ENCODE assay signal across 2 fruit fly cellular contexts in the genomic region with DNA sequence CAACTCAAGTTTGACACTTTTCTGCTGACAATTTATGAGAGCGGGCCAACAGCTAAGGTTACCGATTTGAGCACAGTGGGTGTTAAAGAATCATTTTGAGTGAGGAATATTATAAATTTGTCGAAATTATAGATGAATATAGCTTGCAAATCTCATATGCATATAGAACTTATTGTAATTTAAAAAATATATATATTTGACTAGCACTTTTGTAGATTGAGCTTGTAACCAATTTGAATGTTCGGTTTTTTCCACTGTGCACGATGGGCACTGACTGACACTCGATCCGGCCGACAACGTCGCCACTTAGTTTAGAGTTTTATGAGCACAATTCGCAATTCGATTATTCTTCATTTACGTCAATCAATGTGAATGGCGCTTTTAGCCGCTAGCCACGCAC.
TF ChIP-seq lines count a peak whose summit lies in the region.

No protein-coding gene starts in this region.

- TF ChIP-seq CTCF in whole organism, embryonic (GFP tag; optimal IDR thresholded peaks at IDR 0.05; lab: Kevin White, UChicago), result no peak

TF ChIP-seq in whole organism, embryonic, 481 proteins besides CTCF, POLR2A, EP300 and RAD21 (continues in another document):
- TF ChIP-seq da (GFP tag; optimal IDR thresholded peaks at IDR 0.05; lab: Kevin White, UChicago) (no peak), CG16813 (GFP tag; IDR thresholded peaks at IDR 0.05; lab: Robert Waterston, UW; ENCODE audit: partially characterized antibody) (no peak), hbn (GFP tag; IDR thresholded peaks at IDR 0.05; lab: Robert Waterston, UW; ENCODE audit: partially characterized antibody) (no peak), CG9932 (GFP tag; IDR thresholded peaks at IDR 0.05; lab: Robert Waterston, UW) (no peak), CG5180 (GFP tag; optimal IDR thresholded peaks at IDR 0.05; lab: Kevin White, UChicago) (no peak), stc (GFP tag; IDR thresholded peaks at IDR 0.05; lab: Robert Waterston, UW) (peak; percentile 35; the same call in 1 of the 2 replicates), Atf3 (GFP tag; optimal IDR thresholded peaks at IDR 0.05; lab: Kevin White, UChicago) (no peak), ken (GFP tag; IDR thresholded peaks at IDR 0.05; lab: Robert Waterston, UW) (no peak), Tbp (GFP tag; optimal IDR thresholded peaks at IDR 0.05; lab: Kevin White, UChicago) (no peak), CG10321 (GFP tag; IDR thresholded peaks at IDR 0.05; lab: Robert Waterston, UW) (no peak), CG18476 (GFP tag; optimal IDR thresholded peaks at IDR 0.05; lab: Kevin White, UChicago) (no peak), E2f1 (GFP tag; IDR thresholded peaks at IDR 0.05; lab: Robert Waterston, UW) (no peak), ap (GFP tag; IDR thresholded peaks at IDR 0.05; lab: Robert Waterston, UW) (no peak), eve (GFP tag; optimal IDR thresholded peaks at IDR 0.05; lab: Kevin White, UChicago) (no peak), sd (tag; optimal IDR thresholded peaks at IDR 0.05; lab: Kevin White, UChicago) (no peak), B-H1 (GFP tag; IDR thresholded peaks at IDR 0.05; lab: Robert Waterston, UW) (no peak), gt (GFP tag; IDR thresholded peaks at IDR 0.05; lab: Robert Waterston, UW) (no peak), E2f2 (GFP tag; IDR thresholded peaks at IDR 0.05; lab: Robert Waterston, UW) (peak; percentile 13; the same call in 1 of the 2 replicates), CHES-1-like (GFP tag; optimal IDR thresholded peaks at IDR 0.05; lab: Kevin White, UChicago) (no peak), Atf-2 (GFP tag; optimal IDR thresholded peaks at IDR 0.05; lab: Kevin White, UChicago) (no peak), lbe (GFP tag; optimal IDR thresholded peaks at IDR 0.05; lab: Kevin White, UChicago) (no peak), CG31388 (GFP tag; optimal IDR thresholded peaks at IDR 0.05; lab: Kevin White, UChicago) (no peak), sc (optimal IDR thresholded peaks at IDR 0.05; lab: Kevin White, UChicago) (no peak), sc (GFP tag; optimal IDR thresholded peaks at IDR 0.05; lab: Kevin White, UChicago) (no peak), gcm (GFP tag; optimal IDR thresholded peaks at IDR 0.05; lab: Kevin White, UChicago) (no peak), Ptx1 (GFP tag; IDR thresholded peaks at IDR 0.05; lab: Robert Waterston, UW) (0 out of 2 replicates have a peak, but pooled peaks have one; percentile 16), repo (GFP tag; optimal IDR thresholded peaks at IDR 0.05; lab: Kevin White, UChicago) (no peak), Sox100B (GFP tag; optimal IDR thresholded peaks at IDR 0.05; lab: Kevin White, UChicago) (no peak), chn (GFP tag; optimal IDR thresholded peaks at IDR 0.05; lab: Kevin White, UChicago) (no peak), p53 (GFP tag; optimal IDR thresholded peaks at IDR 0.05; lab: Kevin White, UChicago) (no peak), YL-1 (GFP tag; optimal IDR thresholded peaks at IDR 0.05; lab: Kevin White, UChicago) (no peak), CG10979 (tag; optimal IDR thresholded peaks at IDR 0.05; lab: Kevin White, UChicago) (peak; percentile 1), CG16815 (GFP tag; optimal IDR thresholded peaks at IDR 0.05; lab: Kevin White, UChicago) (no peak), CG10366 (GFP tag; IDR thresholded peaks at IDR 0.05; lab: Robert Waterston, UW) (peak; percentile 11; the same call in 1 of the 2 replicates), Xrp1 (GFP tag; IDR thresholded peaks at IDR 0.05; lab: Robert Waterston, UW) (peak; percentile 29; the same call in 1 of the 2 replicates), Camta (GFP tag; optimal IDR thresholded peaks at IDR 0.05; lab: Kevin White, UChicago) (no peak), CG2120 (GFP tag; optimal IDR thresholded peaks at IDR 0.05; lab: Kevin White, UChicago) (no peak), CG6254 (GFP tag; optimal IDR thresholded peaks at IDR 0.05; lab: Kevin White, UChicago) (no peak), hkb (optimal IDR thresholded peaks at IDR 0.05; lab: Kevin White, UChicago) (no peak), hkb (GFP tag; IDR thresholded peaks at IDR 0.05; lab: Robert Waterston, UW) (no peak), CG2202 (tag; optimal IDR thresholded peaks at IDR 0.05; lab: Kevin White, UChicago) (no peak), slbo (GFP tag; IDR thresholded peaks at IDR 0.05; lab: Robert Waterston, UW) (0 out of 2 replicates have a peak, but pooled peaks have one; percentile 19), NK7.1 (GFP tag; optimal IDR thresholded peaks at IDR 0.05; lab: Kevin White, UChicago) (no peak), kah (GFP tag; optimal IDR thresholded peaks at IDR 0.05; lab: Kevin White, UChicago) (no peak)

TF ChIP-seq in whole organism, prepupa, 60 proteins besides CTCF, POLR2A, EP300 and RAD21:
- TF ChIP-seq svp (GFP tag; lab: Kevin White, UChicago) (peak; percentile 55), CG8119 (GFP tag; IDR thresholded peaks at IDR 0.05; lab: Robert Waterston, UW) (no peak), CG10631 (GFP tag; optimal IDR thresholded peaks at IDR 0.05; lab: Kevin White, UChicago) (peak; percentile 8)

Comparison
In these comparisons a context has a peak if more than half of its experiments do, and no peak if none do; other contexts are left out.
1. Of the 7 proteins assayed by ChIP-seq in both whole organism, embryonic and whole organism, prepupa: peak only in whole organism, embryonic: Blimp-1 and Sox102F; only in whole organism, prepupa: none; in both: none; in neither: 5.